Worm (Caenorhabditis elegans) whole organism, L2 larva: ENCODE results near the gene ncs-3.

Source experiments
- C34F6.9 ChIP-seq: fragments of 150-350 bp; optimal IDR thresholded peaks from 2 replicates; lab custom pipeline; 2014; ENCODE audit warnings: missing biosample characterization, missing genetic modification characterization
- F13H6.1 ChIP-seq: sonication (generic microtip); optimal IDR thresholded peaks from 2 replicates; lab custom pipeline; 2016; ENCODE audit warnings: missing genetic modification characterization, missing compliant biosample characterization
- R02D3.7 ChIP-seq: fragments of 150-350 bp; optimal IDR thresholded peaks from 2 replicates; lab custom pipeline; 2014; ENCODE audit warnings: missing biosample characterization, missing genetic modification characterization
- Y55F3AM.14 ChIP-seq: fragments of 200-800 bp; sonication (Bioruptor generic); optimal IDR thresholded peaks from 2 replicates; lab custom pipeline; 2018; ENCODE audit warnings: mild to moderate bottlenecking, missing genetic modification characterization, missing compliant biosample characterization
- ZK546.5 ChIP-seq: sonication (generic microtip); optimal IDR thresholded peaks from 2 replicates; lab custom pipeline; 2017; ENCODE audit warnings: missing biosample characterization, missing genetic modification characterization
- alr-1 ChIP-seq: fragments of 150-350 bp; optimal IDR thresholded peaks from 2 replicates; lab custom pipeline; 2014; ENCODE audit warnings: missing biosample characterization, missing genetic modification characterization
- aly-2 ChIP-seq: fragments of 150-350 bp; optimal IDR thresholded peaks from 2 replicates; lab custom pipeline; 2014; ENCODE audit warnings: missing biosample characterization, missing genetic modification characterization
- ama-1 ChIP-seq: fragments of 150-350 bp; optimal IDR thresholded peaks from 2 replicates; lab custom pipeline; 2018; ENCODE audit warnings: inconsistent platforms
- blmp-1 ChIP-seq: sonication (generic microtip); optimal IDR thresholded peaks from 2 replicates; lab custom pipeline; 2017; ENCODE audit warnings: missing genetic modification characterization, mild to moderate bottlenecking, missing compliant biosample characterization, antibody characterized with exemption, moderate library complexity; ENCODE audit not compliant: insufficient read depth
- ceh-16 ChIP-seq: fragments of 150-350 bp; optimal IDR thresholded peaks from 2 replicates; lab custom pipeline; 2014; ENCODE audit warnings: missing biosample characterization, missing genetic modification characterization
- ceh-82 ChIP-seq: fragments of 150-350 bp; optimal IDR thresholded peaks from 2 replicates; lab custom pipeline; 2014; ENCODE audit warnings: missing biosample characterization, missing genetic modification characterization
- crh-2 ChIP-seq: sonication (generic microtip); optimal IDR thresholded peaks from 2 replicates; lab custom pipeline; 2017; ENCODE audit warnings: missing biosample characterization, missing genetic modification characterization
- dmd-4 ChIP-seq: sonication (generic microtip); optimal IDR thresholded peaks from 2 replicates; lab custom pipeline; 2017; ENCODE audit warnings: missing biosample characterization, missing genetic modification characterization
- egl-27 ChIP-seq: sonication (generic microtip); optimal IDR thresholded peaks from 3 replicates; lab custom pipeline; 2017; ENCODE audit warnings: missing biosample characterization, missing genetic modification reagents, missing genetic modification characterization
- elt-1 ChIP-seq: fragments of 150-350 bp; optimal IDR thresholded peaks from 2 replicates; lab custom pipeline; 2014; ENCODE audit warnings: missing biosample characterization, missing genetic modification characterization
- elt-3 ChIP-seq: sonication (generic microtip); optimal IDR thresholded peaks from 2 replicates; lab custom pipeline; 2017; ENCODE audit warnings: missing biosample characterization, missing genetic modification characterization
- fos-1 ChIP-seq: fragments of 150-350 bp; optimal IDR thresholded peaks from 2 replicates; lab custom pipeline; 2014; ENCODE audit warnings: missing biosample characterization, missing genetic modification characterization
- gmeb-1 ChIP-seq: fragments of 150-350 bp; optimal IDR thresholded peaks from 2 replicates; lab custom pipeline; 2014; ENCODE audit warnings: missing biosample characterization, missing genetic modification characterization
- lin-11 ChIP-seq: fragments of 150-350 bp; sonication (generic microtip); optimal IDR thresholded peaks from 2 replicates; lab custom pipeline; 2014; ENCODE audit warnings: missing biosample characterization, missing genetic modification characterization, inconsistent platforms, mixed read lengths
- lin-39 ChIP-seq: fragments of 150-350 bp; optimal IDR thresholded peaks from 2 replicates; lab custom pipeline; 2014; ENCODE audit warnings: missing biosample characterization, missing genetic modification reagents, missing genetic modification characterization
- lsy-2 ChIP-seq, 2 experiments: fragments of 150-350 bp in 1 of 2; sonication (generic microtip) in 1 of 2; optimal IDR thresholded peaks; 2 replicates each; lab custom pipeline; 2014 to 2017; ENCODE audit warnings: missing biosample characterization in 2 of 2, missing genetic modification characterization in 2 of 2
- mab-5 ChIP-seq: fragments of 150-350 bp; optimal IDR thresholded peaks from 2 replicates; lab custom pipeline; 2014; ENCODE audit warnings: missing biosample characterization, missing genetic modification characterization
- mbf-1 ChIP-seq: sonication (generic microtip); optimal IDR thresholded peaks from 2 replicates; lab custom pipeline; 2017; ENCODE audit warnings: missing biosample characterization, missing genetic modification characterization
- mdl-1 ChIP-seq, 2 experiments: fragments of 150-350 bp in 1 of 2; sonication (generic microtip) in 1 of 2; optimal IDR thresholded peaks; 2 replicates each; lab custom pipeline; 2017; ENCODE audit warnings: missing biosample characterization in 2 of 2, missing genetic modification characterization in 2 of 2
- nhr-10 ChIP-seq: sonication (generic microtip); optimal IDR thresholded peaks from 2 replicates; lab custom pipeline; 2017; ENCODE audit warnings: missing biosample characterization, missing genetic modification characterization
- nhr-12 ChIP-seq: fragments of 150-350 bp; optimal IDR thresholded peaks from 2 replicates; lab custom pipeline; 2014; ENCODE audit warnings: missing biosample characterization, missing genetic modification characterization
- nhr-129 ChIP-seq: fragments of 150-350 bp; optimal IDR thresholded peaks from 2 replicates; lab custom pipeline; 2014; ENCODE audit warnings: missing biosample characterization, missing genetic modification characterization
- nhr-21 ChIP-seq: fragments of 150-350 bp; optimal IDR thresholded peaks from 2 replicates; lab custom pipeline; 2014; ENCODE audit warnings: missing biosample characterization, missing genetic modification characterization
- nhr-23 ChIP-seq: fragments of 150-350 bp; optimal IDR thresholded peaks from 2 replicates; lab custom pipeline; 2014; ENCODE audit warnings: missing biosample characterization, missing genetic modification reagents, missing genetic modification characterization
- nhr-237 ChIP-seq: fragments of 150-350 bp; optimal IDR thresholded peaks from 2 replicates; lab custom pipeline; 2014; ENCODE audit warnings: missing biosample characterization, missing genetic modification characterization
- nhr-25 ChIP-seq: fragments of 150-350 bp; sonication (generic microtip); optimal IDR thresholded peaks from 3 replicates; lab custom pipeline; 2014; ENCODE audit warnings: missing biosample characterization, missing genetic modification characterization
- nhr-6 ChIP-seq: fragments of 150-350 bp; optimal IDR thresholded peaks from 2 replicates; lab custom pipeline; 2014; ENCODE audit warnings: missing biosample characterization, missing genetic modification characterization
- nhr-77 ChIP-seq: fragments of 150-350 bp; optimal IDR thresholded peaks from 2 replicates; lab custom pipeline; 2014; ENCODE audit warnings: missing biosample characterization, missing genetic modification characterization
- peb-1 ChIP-seq: fragments of 150-350 bp; optimal IDR thresholded peaks from 2 replicates; lab custom pipeline; 2014; ENCODE audit warnings: missing biosample characterization, missing genetic modification characterization
- sem-4 ChIP-seq: fragments of 150-350 bp; optimal IDR thresholded peaks from 2 replicates; lab custom pipeline; 2014; ENCODE audit warnings: missing biosample characterization, missing genetic modification reagents, missing genetic modification characterization
- sma-9 ChIP-seq, 2 experiments: fragments of 150-350 bp in 1 of 2; sonication (generic microtip) in 1 of 2; optimal IDR thresholded peaks; 2 replicates each; lab custom pipeline; 2014 to 2016; ENCODE audit warnings: missing genetic modification characterization in 2 of 2, mild to moderate bottlenecking in 1 of 2, missing biosample characterization in 1 of 2, missing compliant biosample characterization in 1 of 2, missing genetic modification reagents in 1 of 2, moderate library complexity in 1 of 2
- snpc-4 ChIP-seq: fragments of 150-350 bp; optimal IDR thresholded peaks from 2 replicates; lab custom pipeline; 2014; ENCODE audit warnings: missing biosample characterization, missing genetic modification characterization
- unc-39 ChIP-seq: fragments of 150-350 bp; optimal IDR thresholded peaks from 2 replicates; lab custom pipeline; 2014; ENCODE audit warnings: missing biosample characterization, missing genetic modification characterization
- unc-55 ChIP-seq: fragments of 150-350 bp; sonication (generic microtip); optimal IDR thresholded peaks from 3 replicates; lab custom pipeline; 2014; ENCODE audit warnings: missing biosample characterization, missing genetic modification reagents, missing genetic modification characterization
- unc-62 ChIP-seq: fragments of 150-350 bp; optimal IDR thresholded peaks from 2 replicates; lab custom pipeline; 2014; ENCODE audit warnings: missing biosample characterization, missing genetic modification reagents, missing genetic modification characterization
- zag-1 ChIP-seq: fragments of 150-350 bp; optimal IDR thresholded peaks from 2 replicates; lab custom pipeline; 2014; ENCODE audit warnings: missing biosample characterization, missing genetic modification characterization
- ztf-1 ChIP-seq: fragments of 200-800 bp; sonication (Bioruptor generic); conservative IDR thresholded peaks from 2 replicates; pipeline ENCODE4 v1.3.6; 2022; ENCODE audit warnings: missing genetic modification characterization, missing compliant biosample characterization
- ztf-11 ChIP-seq: sonication (generic microtip); optimal IDR thresholded peaks from 2 replicates; lab custom pipeline; 2017; ENCODE audit warnings: missing biosample characterization, missing genetic modification characterization
- ztf-4 ChIP-seq: fragments of 150-350 bp; optimal IDR thresholded peaks from 2 replicates; lab custom pipeline; 2014; ENCODE audit warnings: missing biosample characterization, missing genetic modification characterization

Gene ncs-3

ce11 chrX:1088048-1088447 lies 34.2 kb downstream of the ncs-3 start, which contains the start of gene rei-2:
Gene rei-2 (minus strand): TSS chrX:1088148.
- TF ChIP-seq elt-3 (tag; lab: Kevin White, UChicago) (no peak), ztf-4 (tag; lab: Kevin White, UChicago) (no peak), snpc-4 (tag; lab: Kevin White, UChicago) (no peak)
- TF ChIP-seq, all 48 proteins: peak for 0

DNA sequence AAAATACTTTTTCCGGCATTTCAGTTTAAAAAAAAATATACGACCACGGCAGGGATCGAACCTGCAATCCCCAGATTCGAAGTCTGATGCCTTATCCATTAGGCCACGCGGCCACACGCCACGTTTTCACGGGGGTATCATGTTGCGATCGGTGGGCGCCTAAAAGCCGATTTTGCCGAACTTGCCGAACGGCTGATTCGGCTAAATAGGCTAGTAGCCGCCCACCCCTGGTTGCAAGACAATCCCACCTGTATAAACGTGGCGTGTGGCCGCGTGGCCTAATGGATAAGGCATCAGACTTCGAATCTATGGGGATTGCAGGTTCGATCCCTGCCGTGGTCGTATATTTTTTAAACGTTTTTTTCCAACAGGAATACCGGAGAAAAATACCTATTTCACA lies 35.3 kb downstream of the ncs-3 start:
- no peak for TF ChIP-seq alr-1 (tag; lab: Kevin White, UChicago)
- no peak for TF ChIP-seq sem-4 (tag; lab: Kevin White, UChicago)
- no peak for TF ChIP-seq nhr-129 (tag; lab: Kevin White, UChicago)
- no peak for TF ChIP-seq ceh-82 (tag; lab: Kevin White, UChicago)
- TF ChIP-seq ztf-4 (tag; lab: Kevin White, UChicago) = no peak
- TF ChIP-seq peb-1 (tag; lab: Kevin White, UChicago) = no peak
- TF ChIP-seq lin-11 = no peak
- no peak for TF ChIP-seq F13H6.1 (tag; lab: Kevin White, UChicago)
- no peak for TF ChIP-seq ztf-1 (GFP tag; lab: Robert Waterston, UW)
- TF ChIP-seq unc-39 = no peak
- no peak for TF ChIP-seq mab-5 (tag; lab: Kevin White, UChicago)

DNA sequence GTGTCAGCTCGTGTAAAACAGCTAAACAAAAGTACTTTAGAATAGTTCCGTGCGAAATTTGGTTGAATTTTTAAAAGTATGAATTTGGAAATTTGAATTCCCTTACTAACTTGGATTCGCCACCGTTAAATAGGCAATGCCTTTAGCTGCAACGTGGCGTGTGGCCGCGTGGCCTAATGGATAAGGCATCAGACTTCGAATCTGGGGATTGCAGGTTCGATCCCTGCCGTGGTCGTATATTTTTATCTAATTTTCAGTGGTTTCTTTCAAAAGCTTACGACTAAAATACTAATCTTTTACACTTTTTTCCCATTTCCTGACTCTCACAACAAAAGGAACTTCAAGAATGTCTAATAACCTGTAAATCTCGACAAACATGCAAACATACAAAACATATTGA lies 35.8 kb downstream of the ncs-3 start:
- no peak for TF ChIP-seq alr-1 (tag; lab: Kevin White, UChicago)
- no peak for TF ChIP-seq mdl-1 (tag; optimal IDR thresholded peaks at IDR 0.05; lab: Kevin White, UChicago)
- no peak for TF ChIP-seq nhr-12
- no peak for TF ChIP-seq blmp-1
- TF ChIP-seq elt-1 (tag; lab: Kevin White, UChicago) = no peak
- TF ChIP-seq lin-39 (tag; lab: Kevin White, UChicago) = no peak
- TF ChIP-seq nhr-25 = no peak
- no peak for TF ChIP-seq lsy-2 (tag; optimal IDR thresholded peaks at IDR 0.05; lab: Kevin White, UChicago)
- TF ChIP-seq elt-3 (tag; lab: Kevin White, UChicago) = no peak
- TF ChIP-seq fos-1 = no peak
- TF ChIP-seq nhr-77 = no peak
- TF ChIP-seq nhr-237 (tag; lab: Kevin White, UChicago) = no peak
- no peak for TF ChIP-seq nhr-23
- no peak for TF ChIP-seq sem-4 (tag; lab: Kevin White, UChicago)
- TF ChIP-seq mab-5 (tag; lab: Kevin White, UChicago) = no peak

- no peak for TF ChIP-seq elt-1 (tag; lab: Kevin White, UChicago)
- no peak for TF ChIP-seq peb-1 (tag; lab: Kevin White, UChicago)
- peak; percentile 17 for TF ChIP-seq ama-1 (lab: Kevin White, UChicago)
- peak; percentile 88 for TF ChIP-seq unc-62 (GFP tag; lab: Kevin White, UChicago)
- TF ChIP-seq lin-39 (tag; lab: Kevin White, UChicago) = peak; percentile 43
- TF ChIP-seq aly-2 (tag; lab: Kevin White, UChicago) = no peak
- no peak for TF ChIP-seq nhr-77
- TF ChIP-seq F13H6.1 (tag; lab: Kevin White, UChicago) = peak; percentile 98
- TF ChIP-seq Y55F3AM.14 (GFP tag; lab: Kevin White, UChicago) = peak; percentile 87
- TF ChIP-seq blmp-1 = peak; percentile 93
- TF ChIP-seq ztf-11 (tag; lab: Kevin White, UChicago) = peak; percentile 8
- no peak for TF ChIP-seq dmd-4 (tag; lab: Kevin White, UChicago)
- peak; percentile 94 for TF ChIP-seq zag-1 (tag; lab: Kevin White, UChicago)
- peak; percentile 73 for TF ChIP-seq gmeb-1 (tag; lab: Kevin White, UChicago)
- TF ChIP-seq fos-1 = peak; percentile 92
- peak; percentile 92 for TF ChIP-seq unc-55
- TF ChIP-seq nhr-10 (tag; lab: Kevin White, UChicago) = peak; percentile 62
- TF ChIP-seq nhr-6 = peak; percentile 92
- peak; percentile 90 for TF ChIP-seq nhr-21 (tag; lab: Kevin White, UChicago)
- TF ChIP-seq ztf-1 (GFP tag; lab: Robert Waterston, UW) = no peak
- peak; percentile 97 for TF ChIP-seq C34F6.9 (tag; lab: Kevin White, UChicago)
- peak; percentile 98 for TF ChIP-seq nhr-129 (tag; lab: Kevin White, UChicago)
- TF ChIP-seq ztf-4 (tag; lab: Kevin White, UChicago) = peak; percentile 84
- peak; percentile 82 for TF ChIP-seq snpc-4 (tag; lab: Kevin White, UChicago)
- peak; percentile 97 for TF ChIP-seq sem-4 (tag; lab: Kevin White, UChicago)
- peak; percentile 3 for TF ChIP-seq mbf-1 (tag; lab: Kevin White, UChicago)
- TF ChIP-seq nhr-237 (tag; lab: Kevin White, UChicago) = no peak
- TF ChIP-seq elt-3 (tag; lab: Kevin White, UChicago) = no peak
- TF ChIP-seq R02D3.7 (tag; lab: Kevin White, UChicago) = no peak
- peak; percentile 90 for TF ChIP-seq egl-27 (tag; lab: Kevin White, UChicago)
- peak; percentile 94 for TF ChIP-seq crh-2
- TF ChIP-seq ceh-16 (tag; lab: Kevin White, UChicago) = no peak
- TF ChIP-seq unc-39 = peak; percentile 19
- peak; percentile 95 to 98 for TF ChIP-seq mdl-1 (tag; optimal IDR thresholded peaks at IDR 0.05; lab: Kevin White, UChicago)
- no peak for TF ChIP-seq nhr-12
- TF ChIP-seq alr-1 (tag; lab: Kevin White, UChicago) = no peak
- no peak for TF ChIP-seq nhr-23
- TF ChIP-seq sma-9 (GFP tag; optimal IDR thresholded peaks at IDR 0.05; lab: Kevin White, UChicago) = peak; percentile 97
- TF ChIP-seq sma-9 (tag; optimal IDR thresholded peaks at IDR 0.05; lab: Kevin White, UChicago) = no peak
- TF ChIP-seq lsy-2 (tag; optimal IDR thresholded peaks at IDR 0.05; lab: Kevin White, UChicago) = peak; percentile 64 to 91
- TF ChIP-seq nhr-25 = peak; percentile 93
- no peak for TF ChIP-seq ZK546.5 (tag; lab: Kevin White, UChicago)
- TF ChIP-seq lin-11 = peak; percentile 28
These were observed 39.3 kb downstream of the ncs-3 start for ce11 chrX:1093154-1093553.
